Fruit fly (Drosophila melanogaster) whole organism, embryonic: ENCODE data around the gene ACXC.

Experiments used
- Hr51 ChIP-seq, 2 experiments: fragments of 200-800 bp; sonication (Bioruptor generic); optimal IDR thresholded peaks; 2 replicates in 1 of 2; 3 replicates in 1 of 2; lab custom pipeline; 2016 to 2018; ENCODE audit warnings: missing biosample characterization in 2 of 2, missing genetic modification characterization in 2 of 2, mild to moderate bottlenecking in 1 of 2, moderate library complexity in 1 of 2
- stc ChIP-seq: fragments of 200-800 bp; sonication (Bioruptor generic); IDR thresholded peaks from 2 replicates; pipeline ENCODE4 v1.3.6; 2022; ENCODE audit warnings: missing biosample characterization, missing genetic modification characterization

dm6 chr2L:12916514-12916913 is 4.2 kb downstream of the ACXC start, which contains the start of gene ACXB:
- TF ChIP-seq Hr51 (GFP tag; optimal IDR thresholded peaks at IDR 0.05; lab: Kevin White, UChicago), result no peak
- no peak for TF ChIP-seq stc (GFP tag; lab: Robert Waterston, UW)
